Fruit fly (Drosophila melanogaster) whole organism, embryonic: ENCODE measurements around the gene CG13085.

Experiments used
- Atf-2 ChIP-seq: fragments of 200-800 bp; sonication (Bioruptor generic); optimal IDR thresholded peaks from 2 replicates; lab custom pipeline; 2016; ENCODE audit warnings: missing biosample characterization, missing genetic modification characterization
- B-H1 ChIP-seq: fragments of 200-800 bp; sonication (Bioruptor generic); IDR thresholded peaks from 3 replicates; pipeline ENCODE4 v1.3.6; 2022; ENCODE audit warnings: missing biosample characterization, missing genetic modification characterization
- C15 ChIP-seq: fragments of 200-800 bp; sonication (Bioruptor generic); IDR thresholded peaks from 3 replicates; pipeline ENCODE4 v1.3.6; 2022; ENCODE audit warnings: missing biosample characterization, missing genetic modification characterization
- CG10209 ChIP-seq: fragments of 200-800 bp; sonication (Bioruptor generic); optimal IDR thresholded peaks from 3 replicates; lab custom pipeline; 2017; ENCODE audit warnings: missing biosample characterization, mild to moderate bottlenecking, missing genetic modification characterization, missing genetic modification reagents
- CG11247 ChIP-seq: fragments of 200-800 bp; sonication (Bioruptor generic); IDR thresholded peaks from 2 replicates; pipeline ENCODE4 v1.3.6; 2022; ENCODE audit warnings: missing biosample characterization, missing genetic modification characterization
- CG11398 ChIP-seq: fragments of 200-800 bp; sonication (Bioruptor generic); optimal IDR thresholded peaks from 2 replicates; lab custom pipeline; 2016; ENCODE audit warnings: missing biosample characterization, missing genetic modification characterization
- CG11456 ChIP-seq: fragments of 200-800 bp; sonication (Bioruptor generic); IDR thresholded peaks from 3 replicates; pipeline ENCODE4 v1.3.6; 2022; ENCODE audit warnings: missing biosample characterization, missing genetic modification characterization
- CG12071 ChIP-seq: fragments of 200-800 bp; sonication (Bioruptor generic); optimal IDR thresholded peaks from 3 replicates; lab custom pipeline; 2018; ENCODE audit warnings: missing biosample characterization, mild to moderate bottlenecking, missing genetic modification characterization
- CG15269 ChIP-seq: fragments of 200-800 bp; sonication (Bioruptor generic); optimal IDR thresholded peaks from 2 replicates; lab custom pipeline; 2018; ENCODE audit warnings: missing biosample characterization, mild to moderate bottlenecking, missing genetic modification characterization, moderate library complexity
- CG1603 ChIP-seq: fragments of 200-800 bp; sonication (Bioruptor generic); optimal IDR thresholded peaks from 2 replicates; lab custom pipeline; 2019; ENCODE audit warnings: missing biosample characterization, mild to moderate bottlenecking, missing genetic modification characterization, moderate library complexity
- CG16815 ChIP-seq: fragments of 200-800 bp; sonication (Bioruptor generic); optimal IDR thresholded peaks from 3 replicates; lab custom pipeline; 2017; ENCODE audit warnings: missing biosample characterization, mild to moderate bottlenecking, missing genetic modification characterization
- CG17612 ChIP-seq: fragments of 200-800 bp; sonication (Bioruptor generic); IDR thresholded peaks from 2 replicates; pipeline ENCODE4 v1.3.6; 2022; ENCODE audit warnings: missing biosample characterization, missing genetic modification characterization
- CG17829 ChIP-seq: fragments of 200-800 bp; optimal IDR thresholded peaks from 2 replicates; lab custom pipeline; 2019; ENCODE audit warnings: missing biosample characterization, mild to moderate bottlenecking, missing genetic modification characterization, moderate library complexity
- CG32772 ChIP-seq: fragments of 200-800 bp; sonication (Bioruptor generic); IDR thresholded peaks from 2 replicates; pipeline ENCODE4 v1.3.6; 2022; ENCODE audit warnings: missing biosample characterization, missing genetic modification characterization
- CG42726 ChIP-seq: fragments of 200-800 bp; sonication (Bioruptor generic); IDR thresholded peaks from 2 replicates; pipeline ENCODE4 v1.3.6; 2022; ENCODE audit warnings: missing biosample characterization, missing genetic modification characterization; ENCODE audit not compliant: partially characterized antibody
- CG5180 ChIP-seq: fragments of 200-800 bp; sonication (Bioruptor generic); optimal IDR thresholded peaks from 3 replicates; lab custom pipeline; 2017; ENCODE audit warnings: missing biosample characterization, missing genetic modification characterization, mild to moderate bottlenecking, moderate library complexity, missing genetic modification reagents
- CG5953 ChIP-seq: fragments of 200-800 bp; sonication (Bioruptor generic); IDR thresholded peaks from 2 replicates; pipeline ENCODE4 v1.3.6; 2022; ENCODE audit warnings: missing biosample characterization, missing genetic modification characterization
- CG6791 ChIP-seq: fragments of 200-800 bp; sonication (Bioruptor generic); IDR thresholded peaks from 3 replicates; pipeline ENCODE4 v1.3.6; 2022; ENCODE audit warnings: missing biosample characterization, missing genetic modification characterization; ENCODE audit not compliant: partially characterized antibody
- CG8089 ChIP-seq: fragments of 200-800 bp; sonication (Bioruptor generic); optimal IDR thresholded peaks from 3 replicates; lab custom pipeline; 2016; ENCODE audit warnings: missing biosample characterization, missing genetic modification characterization
- CG8359 ChIP-seq: fragments of 200-800 bp; sonication (Bioruptor generic); optimal IDR thresholded peaks from 2 replicates; lab custom pipeline; 2017; ENCODE audit warnings: missing biosample characterization, mild to moderate bottlenecking, missing genetic modification characterization, borderline replicate concordance
- CG8924 ChIP-seq: fragments of 200-800 bp; optimal IDR thresholded peaks from 3 replicates; lab custom pipeline; 2019; ENCODE audit warnings: missing biosample characterization, mild to moderate bottlenecking, missing genetic modification characterization, moderate library complexity
- D ChIP-seq, 2 experiments: fragments of 200-800 bp in 1 of 2; fragments of >200 bp in 1 of 2; sonication (Bioruptor generic) in 1 of 2; optimal IDR thresholded peaks; 2 replicates in 1 of 2; 3 replicates in 1 of 2; lab custom pipeline; 2017; ENCODE audit warnings: mild to moderate bottlenecking in 1 of 2, missing biosample characterization in 1 of 2, missing genetic modification characterization in 1 of 2, missing genetic modification reagents in 1 of 2
- H2.0 ChIP-seq: fragments of 200-800 bp; sonication (Bioruptor generic); IDR thresholded peaks from 2 replicates; pipeline ENCODE4 v1.3.6; 2022; ENCODE audit warnings: missing biosample characterization, missing genetic modification characterization
- Hr78 ChIP-seq, 2 experiments: fragments of 200-800 bp in 1 of 2; fragments of >200 bp in 1 of 2; sonication (Bioruptor generic) in 1 of 2; optimal IDR thresholded peaks; 2 replicates each; lab custom pipeline; 2017 to 2019; ENCODE audit warnings: missing biosample characterization in 2 of 2, missing genetic modification characterization in 2 of 2, mild to moderate bottlenecking in 1 of 2, moderate library complexity in 1 of 2
- Jarid2 ChIP-seq: fragments of 200-800 bp; sonication (Bioruptor generic); optimal IDR thresholded peaks from 3 replicates; lab custom pipeline; 2017; ENCODE audit warnings: mild to moderate bottlenecking, missing biosample characterization, missing genetic modification reagents, missing genetic modification characterization
- Lhr ChIP-seq: fragments of 200-800 bp; sonication (Bioruptor generic); optimal IDR thresholded peaks from 3 replicates; lab custom pipeline; 2017; ENCODE audit warnings: mild to moderate bottlenecking, missing biosample characterization, missing genetic modification reagents, missing genetic modification characterization
- MTF-1 ChIP-seq: fragments of 200-800 bp; sonication (Bioruptor generic); optimal IDR thresholded peaks from 2 replicates; lab custom pipeline; 2018; ENCODE audit warnings: missing biosample characterization, mild to moderate bottlenecking, missing genetic modification characterization, borderline replicate concordance
- Optix ChIP-seq: fragments of 200-800 bp; sonication (Bioruptor generic); IDR thresholded peaks from 3 replicates; pipeline ENCODE4 v1.3.6; 2022; ENCODE audit warnings: missing biosample characterization, missing genetic modification characterization
- PHDP ChIP-seq: fragments of 200-800 bp; sonication (Bioruptor generic); optimal IDR thresholded peaks from 3 replicates; lab custom pipeline; 2018; ENCODE audit warnings: missing biosample characterization, mild to moderate bottlenecking, missing genetic modification characterization, moderate library complexity
- Rx ChIP-seq: fragments of 200-800 bp; sonication (Bioruptor generic); IDR thresholded peaks from 2 replicates; pipeline ENCODE4 v1.3.6; 2022; ENCODE audit warnings: missing biosample characterization, missing genetic modification characterization
- Ssrp ChIP-seq: fragments of 200-800 bp; sonication (Bioruptor generic); optimal IDR thresholded peaks from 2 replicates; lab custom pipeline; 2018; ENCODE audit warnings: missing biosample characterization, mild to moderate bottlenecking, missing genetic modification characterization, moderate library complexity
- Usf ChIP-seq: fragments of 200-800 bp; sonication (Bioruptor generic); optimal IDR thresholded peaks from 2 replicates; lab custom pipeline; 2017; ENCODE audit warnings: missing genotype, missing biosample characterization, missing genetic modification characterization
- abd-A ChIP-seq: fragments of 200-800 bp; sonication (Bioruptor generic); optimal IDR thresholded peaks from 3 replicates; lab custom pipeline; 2019; ENCODE audit warnings: missing biosample characterization, mild to moderate bottlenecking, missing genetic modification characterization, moderate library complexity
- cg ChIP-seq: fragments of 200-800 bp; sonication (Bioruptor generic); optimal IDR thresholded peaks from 3 replicates; lab custom pipeline; 2019; ENCODE audit warnings: missing biosample characterization, mild to moderate bottlenecking, missing genetic modification characterization, moderate library complexity
- dimm ChIP-seq: fragments of 200-800 bp; sonication (Bioruptor generic); IDR thresholded peaks from 2 replicates; pipeline ENCODE4 v1.3.6; 2022; ENCODE audit warnings: missing biosample characterization, missing genetic modification characterization
- gem ChIP-seq: fragments of 200-800 bp; sonication (Bioruptor generic); optimal IDR thresholded peaks from 2 replicates; lab custom pipeline; 2019; ENCODE audit warnings: missing biosample characterization, mild to moderate bottlenecking, missing genetic modification characterization, moderate library complexity
- gro ChIP-seq: fragments of 200-800 bp; sonication (Bioruptor generic); optimal IDR thresholded peaks from 2 replicates; lab custom pipeline; 2016; ENCODE audit warnings: missing biosample characterization, missing genetic modification characterization
- insv ChIP-seq, 2 experiments: fragments of 200-800 bp; sonication (Bioruptor generic); optimal IDR thresholded peaks; 3 replicates each; lab custom pipeline; 2016 to 2018; ENCODE audit warnings: missing biosample characterization in 2 of 2, missing genetic modification characterization in 2 of 2
- lab ChIP-seq: fragments of 200-800 bp; sonication (Bioruptor generic); optimal IDR thresholded peaks from 3 replicates; lab custom pipeline; 2017; ENCODE audit warnings: missing biosample characterization, missing genetic modification characterization, mild to moderate bottlenecking, moderate library complexity, missing genetic modification reagents
- org-1 ChIP-seq: fragments of 200-800 bp; sonication (Bioruptor generic); optimal IDR thresholded peaks from 2 replicates; lab custom pipeline; 2017; ENCODE audit warnings: missing biosample characterization, missing genetic modification characterization
- pho ChIP-seq: fragments of 200-800 bp; sonication (Bioruptor generic); optimal IDR thresholded peaks from 2 replicates; lab custom pipeline; 2016; ENCODE audit warnings: missing biosample characterization, missing genetic modification characterization
- slbo ChIP-seq: fragments of 200-800 bp; sonication (Bioruptor generic); IDR thresholded peaks from 2 replicates; pipeline ENCODE4 v1.3.6; 2022; ENCODE audit warnings: missing biosample characterization, missing genetic modification characterization
- sr ChIP-seq: fragments of 200-800 bp; sonication (Bioruptor generic); IDR thresholded peaks from 3 replicates; pipeline ENCODE4 v1.3.6; 2022; ENCODE audit warnings: missing biosample characterization, missing genetic modification characterization
- stc ChIP-seq: fragments of 200-800 bp; sonication (Bioruptor generic); IDR thresholded peaks from 2 replicates; pipeline ENCODE4 v1.3.6; 2022; ENCODE audit warnings: missing biosample characterization, missing genetic modification characterization
- tgo ChIP-seq: fragments of 200-800 bp; sonication (Bioruptor generic); IDR thresholded peaks from 3 replicates; pipeline ENCODE4 v1.3.6; 2022; ENCODE audit warnings: missing biosample characterization, missing genetic modification characterization
- unc-4 ChIP-seq: fragments of 200-800 bp; sonication (Bioruptor generic); IDR thresholded peaks from 2 replicates; pipeline ENCODE4 v1.3.6; 2022; ENCODE audit warnings: missing biosample characterization, missing genetic modification characterization; ENCODE audit not compliant: partially characterized antibody
- zf30C ChIP-seq: fragments of 200-800 bp; sonication (Bioruptor generic); optimal IDR thresholded peaks from 3 replicates; lab custom pipeline; 2018; ENCODE audit warnings: missing biosample characterization, mild to moderate bottlenecking, missing genetic modification characterization

Gene CG13085

DNA sequence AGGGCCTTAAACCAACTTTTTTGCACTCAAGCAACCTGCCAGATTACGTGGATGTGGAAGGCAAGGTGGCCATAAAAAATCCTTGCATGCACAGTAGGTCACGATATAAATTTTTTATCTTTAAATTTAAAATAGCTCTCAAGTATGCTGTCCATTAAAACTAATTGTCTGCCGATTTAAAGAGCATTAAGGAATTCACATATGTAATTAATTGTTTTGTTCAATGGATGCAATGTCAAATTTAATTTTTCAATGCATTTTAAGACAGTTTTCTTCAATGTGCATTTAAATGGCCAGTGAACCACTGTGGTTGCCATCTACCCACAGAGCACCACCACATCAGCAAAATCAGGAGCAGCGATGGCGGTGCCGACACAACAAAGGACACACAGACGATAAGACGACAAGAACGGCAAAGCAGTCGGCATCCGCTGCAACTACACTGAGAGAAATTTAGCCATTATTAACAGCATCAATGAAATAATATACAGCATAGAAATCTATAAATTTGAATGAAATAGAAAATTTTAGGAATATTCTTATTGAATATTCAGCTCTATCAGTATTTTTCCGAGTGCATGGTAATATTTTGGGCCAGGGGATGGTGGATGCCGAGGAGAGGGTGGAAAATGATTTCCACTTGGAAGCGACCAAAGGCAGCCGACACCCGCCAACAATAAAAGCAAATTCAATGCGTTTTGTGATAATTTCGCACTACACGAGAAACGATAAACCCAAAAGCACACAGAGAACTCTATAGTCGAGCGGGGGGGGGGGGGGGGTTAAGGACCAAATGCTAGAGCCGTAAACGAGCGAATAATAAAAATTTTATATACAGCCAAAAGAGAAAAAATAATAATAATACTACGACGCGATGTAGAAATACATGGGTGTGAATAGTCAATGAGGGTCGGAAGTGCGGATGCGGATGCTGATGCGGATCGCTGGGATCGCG is 46.4 kb upstream of the CG13085 start (continued):
- TF ChIP-seq Rx (GFP tag; lab: Robert Waterston, UW), result no peak
- TF ChIP-seq CG11247 (GFP tag; lab: Robert Waterston, UW), result peak; percentile 43; the same call in 1 of the 2 replicates
- TF ChIP-seq org-1 (GFP tag; lab: Kevin White, UChicago), result peak; percentile 19
- TF ChIP-seq CG8089 (GFP tag; lab: Kevin White, UChicago), result no peak
- no peak for TF ChIP-seq B-H1 (GFP tag; lab: Robert Waterston, UW)
- TF ChIP-seq slbo (GFP tag; lab: Robert Waterston, UW), result peak; percentile 30; the same call in 1 of the 2 replicates
- peak; percentile 38 for TF ChIP-seq PHDP (tag; lab: Kevin White, UChicago)
- no peak for TF ChIP-seq C15
- TF ChIP-seq D (optimal IDR thresholded peaks at IDR 0.05; lab: Kevin White, UChicago), result no peak
- peak; percentile 52 for TF ChIP-seq D (GFP tag; optimal IDR thresholded peaks at IDR 0.05; lab: Kevin White, UChicago)
- TF ChIP-seq cg, result no peak
- no peak for TF ChIP-seq unc-4 (GFP tag; lab: Robert Waterston, UW)
- TF ChIP-seq Optix (GFP tag; lab: Robert Waterston, UW), result no peak
- no peak for TF ChIP-seq insv (GFP tag; optimal IDR thresholded peaks at IDR 0.05; lab: Kevin White, UChicago)
- no peak for TF ChIP-seq CG11456 (GFP tag; lab: Robert Waterston, UW)
- peak; percentile 73 for TF ChIP-seq abd-A (tag; lab: Kevin White, UChicago)
- peak; percentile 76 for TF ChIP-seq zf30C (GFP tag; lab: Kevin White, UChicago)
- TF ChIP-seq CG5953 (GFP tag; lab: Robert Waterston, UW), result no peak
- no peak for TF ChIP-seq sr (GFP tag; lab: Robert Waterston, UW)
- TF ChIP-seq CG1603, result peak; percentile 61
- TF ChIP-seq pho (GFP tag; lab: Kevin White, UChicago), result no peak
- TF ChIP-seq Hr78 (GFP tag; optimal IDR thresholded peaks at IDR 0.05; lab: Kevin White, UChicago), result no peak
- no peak for TF ChIP-seq gro (GFP tag; lab: Kevin White, UChicago)
- TF ChIP-seq CG10209 (GFP tag; lab: Kevin White, UChicago), result peak; percentile 44
- TF ChIP-seq stc (GFP tag; lab: Robert Waterston, UW), result no peak
- peak; percentile 29 for TF ChIP-seq CG5180
- TF ChIP-seq gem (tag; lab: Kevin White, UChicago), result peak; percentile 73
- TF ChIP-seq Atf-2 (GFP tag; lab: Kevin White, UChicago), result no peak
- peak; percentile 50 for TF ChIP-seq Ssrp (tag; lab: Kevin White, UChicago)
- TF ChIP-seq CG17829 (tag; lab: Kevin White, UChicago), result peak; percentile 70
- TF ChIP-seq Lhr (GFP tag; lab: Kevin White, UChicago), result peak; percentile 8
- TF ChIP-seq CG8359, result peak; percentile 14
- TF ChIP-seq Usf (GFP tag; lab: Kevin White, UChicago), result no peak
- no peak for TF ChIP-seq CG6791 (GFP tag; lab: Robert Waterston, UW)
- no peak for TF ChIP-seq CG17612 (GFP tag; lab: Robert Waterston, UW)
- TF ChIP-seq CG16815, result peak; percentile 44
- peak; percentile 10 for TF ChIP-seq CG12071 (GFP tag; lab: Kevin White, UChicago)
- TF ChIP-seq CG8924 (tag; lab: Kevin White, UChicago), result peak; percentile 59
- no peak for TF ChIP-seq CG11398 (GFP tag; lab: Kevin White, UChicago)
- TF ChIP-seq MTF-1, result no peak
- TF ChIP-seq lab (GFP tag; lab: Kevin White, UChicago), result peak; percentile 53
- peak; percentile 48 for TF ChIP-seq H2.0 (GFP tag; lab: Robert Waterston, UW)
- no peak for TF ChIP-seq CG42726 (GFP tag; lab: Robert Waterston, UW)
- no peak; the same call in 2 of the 3 replicates for TF ChIP-seq tgo (GFP tag; lab: Robert Waterston, UW)
- TF ChIP-seq Jarid2 (GFP tag; lab: Kevin White, UChicago), result no peak
- TF ChIP-seq CG15269, result peak; percentile 23
- TF ChIP-seq dimm (GFP tag; lab: Robert Waterston, UW), result no peak
- no peak for TF ChIP-seq CG32772 (GFP tag; lab: Robert Waterston, UW)
